Worm (Caenorhabditis elegans): ENCODE results near the gene C14C10.10.

The C14C10.10 gene

DNA sequence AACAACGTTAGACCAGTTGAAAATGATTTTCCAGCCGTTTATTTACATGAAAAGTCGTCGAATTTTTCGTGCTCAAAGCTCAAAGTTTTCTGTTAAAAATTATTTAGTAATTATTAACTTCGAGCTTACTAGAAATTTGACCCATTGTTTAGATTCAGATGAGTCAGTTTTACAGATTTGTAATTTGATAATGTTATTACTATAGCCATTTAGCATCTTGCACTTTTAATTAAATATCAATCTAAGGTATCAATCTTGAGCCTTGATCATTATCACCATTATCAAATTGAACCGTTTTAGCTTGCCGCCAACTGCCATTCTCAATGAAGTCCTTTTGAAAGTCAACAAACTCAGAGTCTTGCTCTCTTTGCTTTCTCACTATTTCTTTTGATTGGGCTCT lies 10.6 kb upstream of the C14C10.10 start, which contains the start of gene ZC116.1:
Gene ZC116.1 (plus strand): TSS at position 301 of the 400 bp plus-strand sequence.
- TF ChIP-seq nfya-1 (tag; optimal IDR thresholded peaks at IDR 0.05), result no peak
- no peak for TF ChIP-seq unc-3 (GFP tag; conservative IDR thresholded peaks at IDR 0.05)
- TF ChIP-seq unc-3 (tag; optimal IDR thresholded peaks at IDR 0.05), result no peak
- no peak for TF ChIP-seq sdc-2 (tag; optimal IDR thresholded peaks at IDR 0.05)
- no peak for TF ChIP-seq ceh-30 (tag; optimal IDR thresholded peaks at IDR 0.05)
- TF ChIP-seq ceh-6 (GFP tag; optimal IDR thresholded peaks at IDR 0.05), result no peak
- no peak for TF ChIP-seq ceh-2 (tag; optimal IDR thresholded peaks at IDR 0.05)
- no peak for TF ChIP-seq C38D4.7 (GFP tag; optimal IDR thresholded peaks at IDR 0.05)

DNA sequence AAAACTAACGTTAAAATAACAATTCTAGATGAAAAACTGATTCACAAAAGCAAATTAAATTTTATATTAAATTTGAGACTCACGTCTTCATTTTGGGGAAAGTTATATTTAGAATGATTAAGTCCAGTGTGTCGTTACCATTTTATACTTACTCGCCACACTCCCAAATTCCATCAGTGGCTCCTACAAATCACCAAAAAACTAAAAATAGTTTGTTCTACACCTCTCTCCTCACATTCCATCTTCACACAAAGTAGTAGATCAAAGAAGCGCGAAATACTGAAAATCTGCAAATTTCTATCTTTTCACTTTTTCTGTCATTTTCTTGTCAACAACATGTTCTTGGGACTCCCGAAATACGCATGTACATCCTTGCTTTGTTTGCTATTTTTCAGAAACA lies 9.9 kb upstream of the C14C10.10 start, which contains the start of gene ZC116.5:
Gene ZC116.5 (minus strand): TSS at position 101 of the 400 bp plus-strand sequence.
- TF ChIP-seq pag-3 (tag; optimal IDR thresholded peaks at IDR 0.05; ENCODE audit: borderline replicate concordance) (no peak), eyg-1 (tag; optimal IDR thresholded peaks at IDR 0.05) (no peak), pat-9 (tag; optimal IDR thresholded peaks at IDR 0.05) (no peak), F13H6.1 (tag; optimal IDR thresholded peaks at IDR 0.05) (no peak), C38D4.7 (GFP tag; optimal IDR thresholded peaks at IDR 0.05) (no peak), ahr-1 (tag; optimal IDR thresholded peaks at IDR 0.05) (no peak), ceh-24 (tag; optimal IDR thresholded peaks at IDR 0.05) (no peak), ceh-31 (tag; optimal IDR thresholded peaks at IDR 0.05) (no peak)

DNA sequence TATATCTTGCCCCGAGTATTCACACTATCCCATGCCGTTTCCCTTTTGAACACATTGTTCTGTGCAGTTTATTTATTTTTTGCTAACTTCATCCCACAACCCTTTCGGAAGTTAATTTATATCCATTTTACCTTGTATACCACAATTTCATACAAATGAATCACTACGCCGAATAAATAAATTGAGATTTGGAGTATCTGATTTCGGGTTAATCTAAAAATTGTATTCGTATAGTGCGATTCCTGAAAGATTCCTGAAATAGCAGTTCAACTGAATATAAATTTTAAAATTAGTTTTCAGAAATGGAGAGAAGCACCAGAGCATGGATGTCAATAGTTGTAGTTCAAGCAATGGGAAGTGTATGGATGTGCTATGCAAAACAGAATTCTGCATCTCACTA lies 8.2 kb upstream of the C14C10.10 start, which contains the start of gene erg-28:
Gene erg-28 (plus strand): TSS at position 301 of the 400 bp plus-strand sequence.
- TF ChIP-seq T23F11.4 (GFP tag; optimal IDR thresholded peaks at IDR 0.05) (no peak), zip-5 (tag; optimal IDR thresholded peaks at IDR 0.05) (no peak), sox-2 (GFP tag; IDR thresholded peaks at IDR 0.05) (no peak), C38D4.7 (GFP tag; optimal IDR thresholded peaks at IDR 0.05) (no peak)

DNA sequence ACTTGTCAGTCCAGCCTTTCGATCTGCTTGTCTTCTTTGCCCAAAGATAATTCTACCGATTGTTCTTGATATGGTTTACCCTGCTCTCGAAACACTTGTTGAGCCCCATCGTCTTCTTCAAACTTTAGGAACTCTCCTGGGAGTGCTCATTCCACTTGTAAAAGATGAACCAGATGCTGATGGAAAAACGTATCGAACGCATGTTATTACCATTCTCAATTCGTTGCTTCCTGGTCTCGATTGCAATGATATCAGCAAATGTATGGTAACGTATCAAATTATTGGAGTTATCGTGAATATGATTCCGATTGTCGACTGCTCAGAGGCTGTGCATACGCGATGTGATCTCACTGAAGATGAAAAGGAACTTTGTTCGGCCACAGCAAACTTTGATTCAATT lies 2.9 kb upstream of the C14C10.10 start:
- TF ChIP-seq sox-2 (GFP tag; IDR thresholded peaks at IDR 0.05) (no peak), unc-3 (GFP tag; conservative IDR thresholded peaks at IDR 0.05) (no peak), unc-3 (tag; optimal IDR thresholded peaks at IDR 0.05) (no peak), ceh-24 (tag; optimal IDR thresholded peaks at IDR 0.05) (no peak), dve-1 (tag; optimal IDR thresholded peaks at IDR 0.05) (no peak), ref-2 (tag; optimal IDR thresholded peaks at IDR 0.05) (no peak), pag-3 (tag; optimal IDR thresholded peaks at IDR 0.05; ENCODE audit: borderline replicate concordance) (no peak), F13H6.1 (tag; optimal IDR thresholded peaks at IDR 0.05) (no peak), gmeb-2 (tag; optimal IDR thresholded peaks at IDR 0.05) (no peak), ets-4 (tag; optimal IDR thresholded peaks at IDR 0.05) (no peak), ceh-18 (tag; optimal IDR thresholded peaks at IDR 0.05) (no peak), K09A11.1 (tag; optimal IDR thresholded peaks at IDR 0.05; ENCODE audit: insufficient read depth) (no peak), ahr-1 (tag; optimal IDR thresholded peaks at IDR 0.05) (no peak), fkh-6 (tag; optimal IDR thresholded peaks at IDR 0.05) (no peak), tbx-7 (tag; optimal IDR thresholded peaks at IDR 0.05) (no peak), ceh-45 (GFP tag; IDR thresholded peaks at IDR 0.05) (no peak), sox-4 (tag; optimal IDR thresholded peaks at IDR 0.05) (no peak), hlh-15 (tag; optimal IDR thresholded peaks at IDR 0.05) (no peak), lim-6 (tag; optimal IDR thresholded peaks at IDR 0.05) (no peak)

DNA sequence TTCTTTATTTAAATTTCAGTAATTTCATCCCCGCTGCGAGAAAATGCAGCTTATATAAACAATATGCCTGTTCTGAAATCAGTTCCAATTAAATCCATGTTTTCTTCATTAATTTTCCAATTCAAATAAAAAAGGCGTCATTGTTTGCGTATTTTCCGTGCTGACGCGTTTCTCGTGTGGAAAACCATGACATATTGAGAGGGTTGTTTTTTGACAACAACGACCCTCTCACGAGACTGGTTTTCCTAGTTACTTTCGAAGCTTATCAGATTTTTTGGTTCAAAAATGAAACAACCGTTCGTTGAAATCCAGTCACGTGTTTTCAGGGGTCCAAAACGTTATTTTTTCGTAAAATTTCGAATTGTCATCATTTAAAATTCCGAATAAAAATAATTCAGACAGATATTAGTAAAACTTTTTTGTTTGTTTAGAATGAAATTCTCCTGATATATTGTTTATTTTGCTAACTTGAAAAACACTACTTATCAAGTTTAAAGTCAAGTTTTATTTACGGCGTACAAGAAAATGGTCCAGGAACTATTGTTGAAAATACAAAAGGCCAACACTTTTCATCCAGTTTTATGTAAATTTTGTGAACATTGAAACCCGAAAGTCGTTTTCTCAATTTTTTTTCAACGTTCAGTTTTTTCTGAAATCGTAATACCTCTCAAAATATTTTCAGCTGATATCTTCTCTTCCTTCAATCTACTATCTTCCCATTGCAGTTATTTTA lies 748 bp upstream of the C14C10.10 start, which contains the start of gene C14C10.5:
Gene C14C10.5 (plus strand): TSS at position 683 of the 733 bp plus-strand sequence.
- no peak for TF ChIP-seq hlh-8 (tag; optimal IDR thresholded peaks at IDR 0.05)
- TF ChIP-seq ceh-45 (GFP tag; IDR thresholded peaks at IDR 0.05), result no peak
- TF ChIP-seq tbx-7 (tag; optimal IDR thresholded peaks at IDR 0.05), result no peak
- TF ChIP-seq syd-9 (tag; optimal IDR thresholded peaks at IDR 0.05), result no peak
- no peak for TF ChIP-seq ceh-30 (tag; optimal IDR thresholded peaks at IDR 0.05)
- no peak for TF ChIP-seq lim-6 (tag; optimal IDR thresholded peaks at IDR 0.05)
- TF ChIP-seq ref-2 (tag; optimal IDR thresholded peaks at IDR 0.05), result no peak
- no peak for TF ChIP-seq eyg-1 (tag; optimal IDR thresholded peaks at IDR 0.05)
- TF ChIP-seq F13H6.1 (tag; optimal IDR thresholded peaks at IDR 0.05), result no peak
- no peak for TF ChIP-seq ceh-6 (GFP tag; optimal IDR thresholded peaks at IDR 0.05)
- no peak for TF ChIP-seq pqm-1 (tag; optimal IDR thresholded peaks at IDR 0.05)
- no peak for TF ChIP-seq dmd-4 (tag; optimal IDR thresholded peaks at IDR 0.05; ENCODE audit: borderline replicate concordance)

Data from whole organism, late embryonic.